Worm (Caenorhabditis elegans) whole organism, late embryonic: ENCODE measurements around the gene srz-29.

Experiments
- T23F11.4 ChIP-seq: fragments of 200-800 bp; sonication (Bioruptor generic); optimal IDR thresholded peaks from 2 replicates; lab custom pipeline; 2018; ENCODE audit warnings: mild to moderate bottlenecking, missing genetic modification characterization, missing compliant biosample characterization
- ama-1 ChIP-seq: fragments of 150-350 bp; optimal IDR thresholded peaks from 2 replicates; lab custom pipeline; 2014
- ceh-18 ChIP-seq: sonication (generic microtip); optimal IDR thresholded peaks from 2 replicates; lab custom pipeline; 2016; ENCODE audit warnings: missing genetic modification characterization, missing compliant biosample characterization
- ceh-22 ChIP-seq: sonication (generic microtip); optimal IDR thresholded peaks from 2 replicates; lab custom pipeline; 2017; ENCODE audit warnings: missing biosample characterization, missing genetic modification characterization
- ceh-9 ChIP-seq: sonication (generic microtip); optimal IDR thresholded peaks from 2 replicates; lab custom pipeline; 2016; ENCODE audit warnings: mild to moderate bottlenecking, missing genetic modification characterization, inconsistent platforms, missing compliant biosample characterization
- dve-1 ChIP-seq: sonication (generic microtip); optimal IDR thresholded peaks from 2 replicates; lab custom pipeline; 2017; ENCODE audit warnings: antibody characterized with exemption, mild to moderate bottlenecking, missing genetic modification characterization, missing compliant biosample characterization
- elt-2 ChIP-seq: sonication (generic microtip); optimal IDR thresholded peaks from 2 replicates; lab custom pipeline; 2016; ENCODE audit warnings: missing genetic modification reagents, missing genetic modification characterization, missing compliant biosample characterization
- fkh-10 ChIP-seq: fragments of 150-350 bp; optimal IDR thresholded peaks from 2 replicates; lab custom pipeline; 2014; ENCODE audit warnings: missing biosample characterization, missing genetic modification reagents, missing genetic modification characterization
- hlh-6 ChIP-seq: sonication (generic microtip); optimal IDR thresholded peaks from 2 replicates; lab custom pipeline; 2016; ENCODE audit warnings: missing genotype, missing genetic modification characterization, missing compliant biosample characterization
- nhr-11 ChIP-seq: fragments of 150-350 bp; optimal IDR thresholded peaks from 2 replicates; lab custom pipeline; 2014; ENCODE audit warnings: missing biosample characterization, missing genetic modification characterization
- tbx-2 ChIP-seq: sonication (generic microtip); optimal IDR thresholded peaks from 2 replicates; lab custom pipeline; 2016; ENCODE audit warnings: missing genetic modification characterization, missing compliant biosample characterization
- ztf-16 ChIP-seq: sonication (generic microtip); optimal IDR thresholded peaks from 2 replicates; lab custom pipeline; 2017; ENCODE audit warnings: missing genetic modification characterization, missing compliant biosample characterization

- TF ChIP-seq fkh-10 (GFP tag; lab: Kevin White, UChicago) (no peak), elt-2 (tag; lab: Kevin White, UChicago) (no peak), ceh-22 (tag; lab: Kevin White, UChicago) (no peak), T23F11.4 (GFP tag; lab: Kevin White, UChicago) (no peak), hlh-6 (tag; lab: Kevin White, UChicago) (no peak), ztf-16 (tag; lab: Kevin White, UChicago) (no peak), ama-1 (lab: Kevin White, UChicago) (no peak), nhr-11 (no peak), ceh-9 (tag; lab: Kevin White, UChicago) (no peak), ceh-18 (tag; lab: Kevin White, UChicago) (no peak), tbx-2 (no peak), dve-1 (tag; lab: Kevin White, UChicago) (no peak)
These were observed 45.1 kb downstream of the srz-29 start for ce11 chrIV:13600643-13601042.
